Worm (Caenorhabditis elegans): Measurements from ENCODE around the gene rfs-1.

DNA sequence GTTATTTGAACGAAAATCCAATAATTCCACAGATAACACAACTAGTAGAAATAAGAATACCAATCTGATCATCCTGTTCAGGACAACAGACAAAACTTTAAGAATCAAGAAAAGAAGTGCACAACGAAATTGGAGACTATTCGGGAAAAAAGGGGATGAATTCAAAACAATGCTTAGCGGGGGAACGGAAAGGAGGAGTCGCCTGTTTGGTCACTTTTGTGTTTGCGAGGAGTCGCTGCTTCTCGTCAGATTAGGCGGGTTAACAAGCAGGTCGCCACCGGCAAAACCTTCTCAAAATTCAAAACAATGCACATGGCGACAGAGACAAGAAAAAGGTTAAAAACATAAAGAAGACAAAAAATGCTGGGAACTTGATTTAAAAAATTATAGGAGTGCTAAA is 16.5 kb upstream of the rfs-1 start, which contains the start of gene C30A5.10:
- TF ChIP-seq tra-4 (tag; optimal IDR thresholded peaks at IDR 0.05), result no peak
- no peak for TF ChIP-seq hmbx-1 (tag; optimal IDR thresholded peaks at IDR 0.05)
- no peak for TF ChIP-seq aly-1 (tag; optimal IDR thresholded peaks at IDR 0.05)
- TF ChIP-seq ama-1 (optimal IDR thresholded peaks at IDR 0.05), result no peak
- no peak for TF ChIP-seq tbx-37 (GFP tag; conservative IDR thresholded peaks at IDR 0.05)
- no peak for TF ChIP-seq ceh-13 (GFP tag; optimal IDR thresholded peaks at IDR 0.05)
- TF ChIP-seq tbx-11 (GFP tag; IDR thresholded peaks at IDR 0.05), result no peak
- TF ChIP-seq flt-1 (GFP tag; IDR thresholded peaks at IDR 0.05), result no peak
- TF ChIP-seq B0310.2 (tag; optimal IDR thresholded peaks at IDR 0.05), result no peak
- TF ChIP-seq pes-1 (GFP tag; IDR thresholded peaks at IDR 0.05), result no peak
- no peak for TF ChIP-seq hmg-4 (GFP tag; optimal IDR thresholded peaks at IDR 0.05)
- TF ChIP-seq hnd-1 (tag; optimal IDR thresholded peaks at IDR 0.05), result no peak
- TF ChIP-seq scrt-1 (GFP tag; IDR thresholded peaks at IDR 0.05), result no peak
